Fruit fly (Drosophila melanogaster): ENCODE results near the gene Ca-beta.
A peak's percentile ranks its signal among the peaks of the same experiment; 100 is the strongest.

Gene Ca-beta

DNA sequence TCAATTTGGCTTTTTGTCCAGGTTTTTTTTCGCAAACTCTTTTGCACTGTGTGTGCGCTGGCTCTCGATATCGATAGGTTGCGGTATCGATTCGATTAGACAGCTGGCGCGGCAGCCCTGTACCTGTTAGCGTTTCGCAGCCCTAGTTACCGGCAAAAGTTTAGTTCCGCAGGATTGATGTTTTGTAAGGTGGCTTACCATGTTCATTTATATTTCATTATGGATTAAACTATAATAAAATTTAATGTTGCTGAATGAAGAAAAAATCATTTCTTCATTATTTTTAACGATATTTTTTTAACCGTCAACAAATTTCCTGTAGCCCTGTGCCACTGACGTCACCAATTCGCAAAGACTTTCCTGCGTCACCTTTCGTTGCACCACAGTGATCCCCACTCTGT is 96.8 kb downstream of the Ca-beta start, which contains the start of gene Reps (continued):
- TF ChIP-seq CG1603 (tag; optimal IDR thresholded peaks at IDR 0.05) (peak; percentile 98), Fer3 (tag; optimal IDR thresholded peaks at IDR 0.05) (peak; percentile 99), CG11247 (GFP tag; IDR thresholded peaks at IDR 0.05) (peak; percentile 99), CG7372 (GFP tag; IDR thresholded peaks at IDR 0.05) (peak; percentile 99), Ravus (GFP tag; IDR thresholded peaks at IDR 0.05) (peak; percentile 97), cwo (GFP tag; optimal IDR thresholded peaks at IDR 0.05) (peak; percentile 95), CG14667 (GFP tag; IDR thresholded peaks at IDR 0.05) (peak; percentile 99), exex (tag; optimal IDR thresholded peaks at IDR 0.05) (peak; percentile 87), sim (GFP tag; IDR thresholded peaks at IDR 0.05) (peak; percentile 98), bab2 (GFP tag; optimal IDR thresholded peaks at IDR 0.05) (peak; percentile 98), CG43689 (GFP tag; IDR thresholded peaks at IDR 0.05) (peak; percentile 97), CG31388 (GFP tag; optimal IDR thresholded peaks at IDR 0.05) (peak; percentile 97), sqz (GFP tag; optimal IDR thresholded peaks at IDR 0.05) (peak; percentile 96), Vsx1 (GFP tag; optimal IDR thresholded peaks at IDR 0.05) (no peak), slbo (GFP tag; IDR thresholded peaks at IDR 0.05) (peak; percentile 99), Dp (GFP tag; optimal IDR thresholded peaks at IDR 0.05) (peak; percentile 55), Atf3 (GFP tag; optimal IDR thresholded peaks at IDR 0.05) (peak; percentile 99), Bdp1 (GFP tag; optimal IDR thresholded peaks at IDR 0.05) (peak; percentile 93), CG9932 (GFP tag; IDR thresholded peaks at IDR 0.05) (peak; percentile 99), Sin3A (optimal IDR thresholded peaks at IDR 0.05) (peak; percentile 96), fd3F (GFP tag; optimal IDR thresholded peaks at IDR 0.05) (peak; percentile 97), CG7271 (tag; optimal IDR thresholded peaks at IDR 0.05) (peak; percentile 98), CG9817 (tag; optimal IDR thresholded peaks at IDR 0.05) (peak; percentile 98), CG15696 (tag; optimal IDR thresholded peaks at IDR 0.05) (peak; percentile 99), lbe (GFP tag; optimal IDR thresholded peaks at IDR 0.05) (peak; percentile 96), CG12769 (tag; optimal IDR thresholded peaks at IDR 0.05) (peak; percentile 99), CG10462 (GFP tag; optimal IDR thresholded peaks at IDR 0.05) (peak; percentile 98), Mad (GFP tag; optimal IDR thresholded peaks at IDR 0.05) (peak; percentile 98), ro (GFP tag; IDR thresholded peaks at IDR 0.05) (peak; percentile 99), maf-S (GFP tag; optimal IDR thresholded peaks at IDR 0.05) (peak; percentile 97), az2 (GFP tag; optimal IDR thresholded peaks at IDR 0.05) (peak; percentile 99), CG7928 (GFP tag; optimal IDR thresholded peaks at IDR 0.05) (peak; percentile 100), HmgD (GFP tag; optimal IDR thresholded peaks at IDR 0.05) (peak; percentile 96), CG8290 (GFP tag; optimal IDR thresholded peaks at IDR 0.05) (peak; percentile 99), CG8290 (tag; optimal IDR thresholded peaks at IDR 0.05) (peak; percentile 96), CG18011 (GFP tag; optimal IDR thresholded peaks at IDR 0.05) (peak; percentile 90), Dek (tag; optimal IDR thresholded peaks at IDR 0.05) (peak; percentile 97), Hmr (GFP tag; optimal IDR thresholded peaks at IDR 0.05) (peak; percentile 98), sna (GFP tag; IDR thresholded peaks at IDR 0.05; ENCODE audit: partially characterized antibody) (peak; percentile 74; the same call in 1 of the 2 replicates), fru (optimal IDR thresholded peaks at IDR 0.05) (no peak), vnd (GFP tag; IDR thresholded peaks at IDR 0.05; ENCODE audit: partially characterized antibody) (peak; percentile 52; the same call in 2 of the 3 replicates), CG17612 (GFP tag; IDR thresholded peaks at IDR 0.05) (peak; percentile 97), CG10321 (GFP tag; IDR thresholded peaks at IDR 0.05) (peak; percentile 83), ems (GFP tag; optimal IDR thresholded peaks at IDR 0.05) (peak; percentile 98), Xbp1 (GFP tag; optimal IDR thresholded peaks at IDR 0.05) (peak; percentile 99), CG11456 (GFP tag; IDR thresholded peaks at IDR 0.05) (peak; percentile 99), CG33557 (GFP tag; optimal IDR thresholded peaks at IDR 0.05) (peak; percentile 98), CG1647 (GFP tag; optimal IDR thresholded peaks at IDR 0.05) (peak; percentile 98), Drgx (GFP tag; IDR thresholded peaks at IDR 0.05) (peak; percentile 98), run (tag; optimal IDR thresholded peaks at IDR 0.05) (peak; percentile 93), unc-4 (GFP tag; IDR thresholded peaks at IDR 0.05; ENCODE audit: partially characterized antibody) (peak; percentile 69), ind (GFP tag; optimal IDR thresholded peaks at IDR 0.05) (peak; percentile 99)
